Fruit fly (Drosophila melanogaster) Kc167 (cell line): Measurements from ENCODE around the gene Art8.

Experiments
- Myc ChIP-seq: fragments of >200 bp; optimal IDR thresholded peaks from 2 replicates; lab custom pipeline; 2017; ENCODE audit warnings: missing external identifiers
- psq ChIP-seq: fragments of >200 bp; optimal IDR thresholded peaks from 2 replicates; lab custom pipeline; 2017; ENCODE audit warnings: missing external identifiers

- TF ChIP-seq Myc, result no peak
- no peak for TF ChIP-seq psq (lab: Kevin White, UChicago)
These were observed 42.3 kb upstream of the Art8 start for dm6 chr2L:11053018-11053807.
